In the genomic region with DNA sequence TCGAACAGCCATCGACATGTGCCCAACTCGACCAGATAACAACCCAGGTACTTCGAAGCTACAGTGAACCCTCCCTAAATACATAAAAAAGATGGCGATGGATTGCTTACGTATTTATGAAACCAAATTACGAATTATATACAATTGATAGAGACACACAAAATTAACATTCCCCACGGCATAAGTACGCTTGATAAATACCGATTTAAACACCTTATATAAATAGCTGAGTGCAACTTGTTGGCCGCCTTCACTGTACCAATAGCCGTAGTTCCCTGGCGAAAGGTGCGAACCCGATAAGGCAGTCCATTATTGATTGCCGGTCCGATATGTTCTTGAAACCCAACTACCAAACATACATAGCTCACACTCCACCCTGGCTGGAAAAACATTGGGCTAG, we compare ENCODE assay signal across 1 fruit fly cellular context.
TF ChIP-seq lines count a peak whose summit lies in the region.

No protein-coding gene starts in this region.

TF ChIP-seq in whole organism, embryonic, 481 proteins besides CTCF, POLR2A, EP300 and RAD21 (continued from another document and continues in another):
- TF ChIP-seq CG32767 (GFP tag; IDR thresholded peaks at IDR 0.05; lab: Robert Waterston, UW) (no peak), CG34422 (GFP tag; IDR thresholded peaks at IDR 0.05; lab: Robert Waterston, UW) (no peak), CG14965 (GFP tag; optimal IDR thresholded peaks at IDR 0.05; lab: Kevin White, UChicago; ENCODE audit: borderline replicate concordance) (no peak), Mes4 (GFP tag; optimal IDR thresholded peaks at IDR 0.05; lab: Kevin White, UChicago) (no peak), NFAT (GFP tag; IDR thresholded peaks at IDR 0.05; lab: Robert Waterston, UW) (0 out of 2 replicates have a peak, but pooled peaks have one; percentile 10), phol (tag; optimal IDR thresholded peaks at IDR 0.05; lab: Kevin White, UChicago) (peak; percentile 28), pnt (GFP tag; optimal IDR thresholded peaks at IDR 0.05; lab: Kevin White, UChicago) (no peak), nom (GFP tag; optimal IDR thresholded peaks at IDR 0.05; lab: Kevin White, UChicago) (no peak), CG2678 (tag; optimal IDR thresholded peaks at IDR 0.05; lab: Kevin White, UChicago) (peak; percentile 54), sna (GFP tag; IDR thresholded peaks at IDR 0.05; lab: Robert Waterston, UW; ENCODE audit: partially characterized antibody) (no peak), lov (optimal IDR thresholded peaks at IDR 0.05; lab: Kevin White, UChicago) (no peak), lov (GFP tag; IDR thresholded peaks at IDR 0.05; lab: Robert Waterston, UW) (no peak), Fer2 (tag; optimal IDR thresholded peaks at IDR 0.05; lab: Kevin White, UChicago) (no peak), dmrt11E (tag; optimal IDR thresholded peaks at IDR 0.05; lab: Kevin White, UChicago) (peak; percentile 0), CG8281 (tag; optimal IDR thresholded peaks at IDR 0.05; lab: Kevin White, UChicago) (no peak), CG7745 (tag; optimal IDR thresholded peaks at IDR 0.05; lab: Kevin White, UChicago) (no peak), CkIIα-i1 (GFP tag; IDR thresholded peaks at IDR 0.05; lab: Robert Waterston, UW) (no peak), trh (GFP tag; optimal IDR thresholded peaks at IDR 0.05; lab: Kevin White, UChicago) (no peak), CHES-1-like (GFP tag; optimal IDR thresholded peaks at IDR 0.05; lab: Kevin White, UChicago) (peak; percentile 20), CG17568 (GFP tag; optimal IDR thresholded peaks at IDR 0.05; lab: Kevin White, UChicago) (no peak), CG7357 (GFP tag; IDR thresholded peaks at IDR 0.05; lab: Robert Waterston, UW) (peak; percentile 41; the same call in 1 of the 3 replicates), CG12155 (GFP tag; optimal IDR thresholded peaks at IDR 0.05; lab: Kevin White, UChicago) (no peak), bcd (GFP tag; optimal IDR thresholded peaks at IDR 0.05; lab: Kevin White, UChicago) (peak; percentile 5), CG14860 (GFP tag; IDR thresholded peaks at IDR 0.05; lab: Robert Waterston, UW; ENCODE audit: partially characterized antibody) (no peak), wek (GFP tag; optimal IDR thresholded peaks at IDR 0.05; lab: Kevin White, UChicago) (no peak), Six4 (GFP tag; optimal IDR thresholded peaks at IDR 0.05; lab: Kevin White, UChicago) (no peak), CG17359 (tag; optimal IDR thresholded peaks at IDR 0.05; lab: Kevin White, UChicago) (peak; percentile 2), Hr51 (GFP tag; optimal IDR thresholded peaks at IDR 0.05; lab: Kevin White, UChicago) (peak in 1 of 2 experiments; percentile 26), TFAM (GFP tag; optimal IDR thresholded peaks at IDR 0.05; lab: Kevin White, UChicago) (no peak), Aef1 (GFP tag; IDR thresholded peaks at IDR 0.05; lab: Robert Waterston, UW) (peak; percentile 49; the same call in 1 of the 3 replicates), crc (GFP tag; optimal IDR thresholded peaks at IDR 0.05; lab: Kevin White, UChicago) (no peak), CG34376 (GFP tag; optimal IDR thresholded peaks at IDR 0.05; lab: Kevin White, UChicago) (no peak), btn (GFP tag; optimal IDR thresholded peaks at IDR 0.05; lab: Kevin White, UChicago) (no peak), corto (GFP tag; optimal IDR thresholded peaks at IDR 0.05; lab: Kevin White, UChicago) (no peak), tin (GFP tag; optimal IDR thresholded peaks at IDR 0.05; lab: Kevin White, UChicago) (no peak), Doc3 (GFP tag; IDR thresholded peaks at IDR 0.05; lab: Robert Waterston, UW; ENCODE audit: partially characterized antibody) (no peak), CG10274 (GFP tag; optimal IDR thresholded peaks at IDR 0.05; lab: Kevin White, UChicago) (no peak), chinmo (GFP tag; IDR thresholded peaks at IDR 0.05; lab: Robert Waterston, UW; ENCODE audit: partially characterized antibody) (no peak), maf-S (GFP tag; optimal IDR thresholded peaks at IDR 0.05; lab: Kevin White, UChicago) (no peak), peb (GFP tag; IDR thresholded peaks at IDR 0.05; lab: Robert Waterston, UW) (no peak), CG13775 (GFP tag; optimal IDR thresholded peaks at IDR 0.05; lab: Kevin White, UChicago) (no peak), CG8089 (GFP tag; optimal IDR thresholded peaks at IDR 0.05; lab: Kevin White, UChicago) (no peak), zf30C (GFP tag; optimal IDR thresholded peaks at IDR 0.05; lab: Kevin White, UChicago) (no peak), tll (GFP tag; optimal IDR thresholded peaks at IDR 0.05; lab: Kevin White, UChicago) (no peak), yki (optimal IDR thresholded peaks at IDR 0.05; lab: Kevin White, UChicago) (no peak), CG8478 (optimal IDR thresholded peaks at IDR 0.05; lab: Kevin White, UChicago) (no peak), amos (GFP tag; IDR thresholded peaks at IDR 0.05; lab: Robert Waterston, UW; ENCODE audit: partially characterized antibody) (no peak), CG4820 (GFP tag; optimal IDR thresholded peaks at IDR 0.05; lab: Kevin White, UChicago) (peak; percentile 20), lmd (GFP tag; IDR thresholded peaks at IDR 0.05; lab: Robert Waterston, UW) (no peak; the same call in 1 of the 2 replicates), CG10959 (GFP tag; IDR thresholded peaks at IDR 0.05; lab: Robert Waterston, UW) (no peak), Dip2 (GFP tag; IDR thresholded peaks at IDR 0.05; lab: Robert Waterston, UW) (no peak), Blimp-1 (GFP tag; optimal IDR thresholded peaks at IDR 0.05; lab: Kevin White, UChicago) (no peak), Optix (GFP tag; IDR thresholded peaks at IDR 0.05; lab: Robert Waterston, UW) (no peak), Camta (GFP tag; optimal IDR thresholded peaks at IDR 0.05; lab: Kevin White, UChicago) (no peak), Hr3 (GFP tag; optimal IDR thresholded peaks at IDR 0.05; lab: Kevin White, UChicago) (no peak), Sox102F (GFP tag; optimal IDR thresholded peaks at IDR 0.05; lab: Kevin White, UChicago) (no peak), bowl (GFP tag; IDR thresholded peaks at IDR 0.05; lab: Robert Waterston, UW) (no peak), Dad (GFP tag; optimal IDR thresholded peaks at IDR 0.05; lab: Kevin White, UChicago) (no peak), Atf6 (GFP tag; IDR thresholded peaks at IDR 0.05; lab: Robert Waterston, UW) (peak; percentile 70), CG12744 (GFP tag; optimal IDR thresholded peaks at IDR 0.05; lab: Kevin White, UChicago) (no peak), Ets65A (GFP tag; lab: Kevin White, UChicago) (peak; percentile 63), kah (GFP tag; optimal IDR thresholded peaks at IDR 0.05; lab: Kevin White, UChicago) (no peak), Hr78 (GFP tag; optimal IDR thresholded peaks at IDR 0.05; lab: Kevin White, UChicago) (no peak), Sry-δ (GFP tag; optimal IDR thresholded peaks at IDR 0.05; lab: Kevin White, UChicago) (no peak), CG7928 (GFP tag; optimal IDR thresholded peaks at IDR 0.05; lab: Kevin White, UChicago) (no peak), ase (GFP tag; IDR thresholded peaks at IDR 0.05; lab: Robert Waterston, UW) (no peak), CG12769 (tag; optimal IDR thresholded peaks at IDR 0.05; lab: Kevin White, UChicago) (peak; percentile 63), Tbp (GFP tag; optimal IDR thresholded peaks at IDR 0.05; lab: Kevin White, UChicago) (no peak), bab2 (GFP tag; optimal IDR thresholded peaks at IDR 0.05; lab: Kevin White, UChicago) (no peak), CG12391 (tag; optimal IDR thresholded peaks at IDR 0.05; lab: Kevin White, UChicago) (peak; percentile 11), ci (GFP tag; IDR thresholded peaks at IDR 0.05; lab: Robert Waterston, UW) (0 out of 3 replicates have a peak, but pooled peaks have one; percentile 25), CG8290 (GFP tag; optimal IDR thresholded peaks at IDR 0.05; lab: Kevin White, UChicago) (no peak), CG8290 (tag; optimal IDR thresholded peaks at IDR 0.05; lab: Kevin White, UChicago) (peak in 1 of 2 experiments; percentile 29), CG17186 (GFP tag; optimal IDR thresholded peaks at IDR 0.05; lab: Kevin White, UChicago) (no peak), Bgb (GFP tag; IDR thresholded peaks at IDR 0.05; lab: Robert Waterston, UW; ENCODE audit: partially characterized antibody) (no peak), wor (GFP tag; IDR thresholded peaks at IDR 0.05; lab: Robert Waterston, UW) (peak; percentile 26; the same call in 1 of the 2 replicates), repo (GFP tag; optimal IDR thresholded peaks at IDR 0.05; lab: Kevin White, UChicago) (no peak), CG12942 (GFP tag; optimal IDR thresholded peaks at IDR 0.05; lab: Kevin White, UChicago) (no peak), HmgD (GFP tag; optimal IDR thresholded peaks at IDR 0.05; lab: Kevin White, UChicago) (no peak), CG2116 (GFP tag; optimal IDR thresholded peaks at IDR 0.05; lab: Kevin White, UChicago) (no peak), CG9876 (GFP tag; optimal IDR thresholded peaks at IDR 0.05; lab: Kevin White, UChicago) (no peak), Pdp1 (GFP tag; optimal IDR thresholded peaks at IDR 0.05; lab: Kevin White, UChicago) (peak; percentile 16 to 75), insv (GFP tag; optimal IDR thresholded peaks at IDR 0.05; lab: Kevin White, UChicago) (no peak), CG4360 (GFP tag; IDR thresholded peaks at IDR 0.05; lab: Robert Waterston, UW) (no peak), CG17912 (GFP tag; optimal IDR thresholded peaks at IDR 0.05; lab: Kevin White, UChicago) (no peak), dysf (GFP tag; IDR thresholded peaks at IDR 0.05; lab: Robert Waterston, UW) (0 out of 3 replicates have a peak, but pooled peaks have one; percentile 40), Dip3 (GFP tag; optimal IDR thresholded peaks at IDR 0.05; lab: Kevin White, UChicago) (peak; percentile 35), NC2β (GFP tag; optimal IDR thresholded peaks at IDR 0.05; lab: Kevin White, UChicago) (no peak), CG11247 (GFP tag; IDR thresholded peaks at IDR 0.05; lab: Robert Waterston, UW) (no peak), Meics (GFP tag; optimal IDR thresholded peaks at IDR 0.05; lab: Kevin White, UChicago) (peak; percentile 46), disco-r (GFP tag; optimal IDR thresholded peaks at IDR 0.05; lab: Kevin White, UChicago) (no peak), Hand (GFP tag; optimal IDR thresholded peaks at IDR 0.05; lab: Kevin White, UChicago) (no peak), ap (GFP tag; IDR thresholded peaks at IDR 0.05; lab: Robert Waterston, UW) (no peak), B-H2 (GFP tag; optimal IDR thresholded peaks at IDR 0.05; lab: Kevin White, UChicago) (peak; percentile 16), CG13296 (GFP tag; optimal IDR thresholded peaks at IDR 0.05; lab: Kevin White, UChicago) (no peak), CG12219 (GFP tag; optimal IDR thresholded peaks at IDR 0.05; lab: Kevin White, UChicago) (no peak), CG11560 (tag; IDR thresholded peaks at IDR 0.05; lab: Robert Waterston, UW) (no peak), tup (GFP tag; optimal IDR thresholded peaks at IDR 0.05; lab: Kevin White, UChicago) (no peak), PHDP (tag; optimal IDR thresholded peaks at IDR 0.05; lab: Kevin White, UChicago) (peak; percentile 5), br (optimal IDR thresholded peaks at IDR 0.05; lab: Kevin White, UChicago) (no peak), CG32532 (GFP tag; IDR thresholded peaks at IDR 0.05; lab: Robert Waterston, UW) (peak; percentile 66), ro (GFP tag; IDR thresholded peaks at IDR 0.05; lab: Robert Waterston, UW) (no peak), Gsc (GFP tag; IDR thresholded peaks at IDR 0.05; lab: Robert Waterston, UW) (no peak), prd (optimal IDR thresholded peaks at IDR 0.05; lab: Kevin White, UChicago) (no peak), prd (GFP tag; IDR thresholded peaks at IDR 0.05; lab: Robert Waterston, UW) (no peak; the same call in 1 of the 3 replicates), Nf-YB (GFP tag; optimal IDR thresholded peaks at IDR 0.05; lab: Kevin White, UChicago) (peak; percentile 4), croc (GFP tag; conservative IDR thresholded peaks at IDR 0.05; lab: Robert Waterston, UW) (no peak), CG3995 (GFP tag; optimal IDR thresholded peaks at IDR 0.05; lab: Kevin White, UChicago) (no peak), CG34224 (GFP tag; IDR thresholded peaks at IDR 0.05; lab: Robert Waterston, UW; ENCODE audit: partially characterized antibody) (no peak), ash1 (GFP tag; optimal IDR thresholded peaks at IDR 0.05; lab: Kevin White, UChicago) (no peak), sens (GFP tag; lab: Kevin White, UChicago) (peak; percentile 28), kay (GFP tag; optimal IDR thresholded peaks at IDR 0.05; lab: Kevin White, UChicago) (no peak), CG10321 (GFP tag; IDR thresholded peaks at IDR 0.05; lab: Robert Waterston, UW) (no peak), Bteb2 (GFP tag; optimal IDR thresholded peaks at IDR 0.05; lab: Kevin White, UChicago) (no peak), odd (GFP tag; optimal IDR thresholded peaks at IDR 0.05; lab: Kevin White, UChicago) (no peak), CG15011 (GFP tag; optimal IDR thresholded peaks at IDR 0.05; lab: Kevin White, UChicago) (no peak), sug (tag; optimal IDR thresholded peaks at IDR 0.05; lab: Kevin White, UChicago) (peak; percentile 39), abd-A (tag; optimal IDR thresholded peaks at IDR 0.05; lab: Kevin White, UChicago) (no peak), Sox100B (GFP tag; optimal IDR thresholded peaks at IDR 0.05; lab: Kevin White, UChicago) (no peak), crol (GFP tag; IDR thresholded peaks at IDR 0.05; lab: Robert Waterston, UW) (no peak), Deaf1 (tag; optimal IDR thresholded peaks at IDR 0.05; lab: Kevin White, UChicago) (no peak), CG8388 (GFP tag; optimal IDR thresholded peaks at IDR 0.05; lab: Kevin White, UChicago) (no peak), lola (GFP tag; optimal IDR thresholded peaks at IDR 0.05; lab: Kevin White, UChicago) (no peak), psq (GFP tag; optimal IDR thresholded peaks at IDR 0.05; lab: Kevin White, UChicago) (no peak), jigr1 (GFP tag; IDR thresholded peaks at IDR 0.05; lab: Robert Waterston, UW) (no peak), CoRest (tag; optimal IDR thresholded peaks at IDR 0.05; lab: Kevin White, UChicago) (peak; percentile 40), Myb (GFP tag; optimal IDR thresholded peaks at IDR 0.05; lab: Kevin White, UChicago) (no peak), Hmr (GFP tag; optimal IDR thresholded peaks at IDR 0.05; lab: Kevin White, UChicago) (peak; percentile 43), kni (GFP tag; optimal IDR thresholded peaks at IDR 0.05; lab: Kevin White, UChicago) (no peak), CG16779 (GFP tag; IDR thresholded peaks at IDR 0.05; lab: Robert Waterston, UW) (no peak), sr (GFP tag; IDR thresholded peaks at IDR 0.05; lab: Robert Waterston, UW) (no peak), CG5953 (GFP tag; IDR thresholded peaks at IDR 0.05; lab: Robert Waterston, UW) (no peak)
